Fruit fly (Drosophila melanogaster) whole organism, embryonic: ENCODE measurements around the gene CG14569.

Source experiments
- CG11560 ChIP-seq: fragments of 200-800 bp; sonication (Bioruptor generic); IDR thresholded peaks from 3 replicates; pipeline ENCODE4 v1.3.6; 2022; ENCODE audit warnings: missing biosample characterization, missing genetic modification characterization
- CG12219 ChIP-seq: fragments of 200-800 bp; sonication (Bioruptor generic); optimal IDR thresholded peaks from 3 replicates; lab custom pipeline; 2018; ENCODE audit warnings: missing biosample characterization, mild to moderate bottlenecking, missing genetic modification characterization
- CG14965 ChIP-seq: fragments of 200-800 bp; sonication (Bioruptor generic); optimal IDR thresholded peaks from 2 replicates; lab custom pipeline; 2016; ENCODE audit warnings: missing biosample characterization, missing genetic modification characterization, borderline replicate concordance
- H2.0 ChIP-seq: fragments of 200-800 bp; sonication (Bioruptor generic); IDR thresholded peaks from 2 replicates; pipeline ENCODE4 v1.3.6; 2022; ENCODE audit warnings: missing biosample characterization, missing genetic modification characterization
- Taf1 ChIP-seq: fragments of 200-800 bp; sonication (Bioruptor generic); IDR thresholded peaks from 2 replicates; pipeline ENCODE4 v1.3.6; 2022; ENCODE audit warnings: missing biosample characterization, missing genetic modification characterization
- Vsx1 ChIP-seq: fragments of 200-800 bp; sonication (Bioruptor generic); optimal IDR thresholded peaks from 2 replicates; lab custom pipeline; 2017; ENCODE audit warnings: missing biosample characterization, mild to moderate bottlenecking, missing genetic modification characterization, missing genetic modification reagents
- kah ChIP-seq: fragments of 200-800 bp; sonication (Bioruptor generic); optimal IDR thresholded peaks from 2 replicates; lab custom pipeline; 2018; ENCODE audit warnings: missing biosample characterization, mild to moderate bottlenecking, missing genetic modification characterization

- TF ChIP-seq CG14965, result peak; percentile 42
- TF ChIP-seq Vsx1 (GFP tag; lab: Kevin White, UChicago), result peak; percentile 31
- TF ChIP-seq H2.0 (GFP tag; lab: Robert Waterston, UW), result peak; percentile 89
- TF ChIP-seq Taf1 (GFP tag; lab: Robert Waterston, UW), result peak; percentile 79
- peak; percentile 66 for TF ChIP-seq CG12219 (GFP tag; lab: Kevin White, UChicago)
- TF ChIP-seq CG11560 (tag; lab: Robert Waterston, UW), result peak; percentile 82
- peak; percentile 6 for TF ChIP-seq kah
These were observed 2.7 kb downstream of the CG14569 start, which contains the start of the genes CG11247 and Polr2H for dm6 chr3L:21728616-21729047.
